Fruit fly (Drosophila melanogaster): ENCODE results near the gene CG9921.

Gene CG9921

dm6 chrX:16350062-16350461, 16.7 kb upstream of the CG9921 start, which contains the start of gene sl (continued):
- TF ChIP-seq gro (GFP tag; optimal IDR thresholded peaks at IDR 0.05) (peak; percentile 41), Pdp1 (GFP tag; optimal IDR thresholded peaks at IDR 0.05) (peak in 1 of 2 experiments; percentile 71), CG12071 (GFP tag; optimal IDR thresholded peaks at IDR 0.05) (no peak), pho (GFP tag; optimal IDR thresholded peaks at IDR 0.05) (no peak), CG9727 (GFP tag; optimal IDR thresholded peaks at IDR 0.05) (no peak), CG16815 (GFP tag; optimal IDR thresholded peaks at IDR 0.05) (no peak), CG10959 (GFP tag; IDR thresholded peaks at IDR 0.05) (no peak), Hr78 (GFP tag; optimal IDR thresholded peaks at IDR 0.05) (no peak), CG11504 (tag; optimal IDR thresholded peaks at IDR 0.05) (no peak), Dek (tag; optimal IDR thresholded peaks at IDR 0.05) (no peak), Rfx (GFP tag; IDR thresholded peaks at IDR 0.05) (peak; percentile 58), yki (optimal IDR thresholded peaks at IDR 0.05) (no peak), CG10565 (GFP tag; optimal IDR thresholded peaks at IDR 0.05) (no peak), CG7357 (GFP tag; IDR thresholded peaks at IDR 0.05) (peak; percentile 92), CG31365 (tag; optimal IDR thresholded peaks at IDR 0.05) (no peak), ems (GFP tag; optimal IDR thresholded peaks at IDR 0.05) (no peak), CG13424 (tag; optimal IDR thresholded peaks at IDR 0.05) (no peak), sr (GFP tag; IDR thresholded peaks at IDR 0.05) (no peak), CG17912 (GFP tag; optimal IDR thresholded peaks at IDR 0.05) (no peak), Bgb (GFP tag; IDR thresholded peaks at IDR 0.05; ENCODE audit: partially characterized antibody) (0 out of 2 replicates have a peak, but pooled peaks have one; percentile 36), CG17612 (GFP tag; IDR thresholded peaks at IDR 0.05) (no peak), CG1024 (GFP tag; IDR thresholded peaks at IDR 0.05) (peak; percentile 74), CG7556 (GFP tag; optimal IDR thresholded peaks at IDR 0.05) (no peak), disco-r (GFP tag; optimal IDR thresholded peaks at IDR 0.05) (no peak), jing (GFP tag; optimal IDR thresholded peaks at IDR 0.05) (no peak), Hmr (GFP tag; optimal IDR thresholded peaks at IDR 0.05) (no peak), MBD-R2 (GFP tag; IDR thresholded peaks at IDR 0.05) (peak; percentile 81), Spps (tag; optimal IDR thresholded peaks at IDR 0.05) (no peak), her (GFP tag; optimal IDR thresholded peaks at IDR 0.05) (no peak), vvl (GFP tag; IDR thresholded peaks at IDR 0.05) (0 out of 2 replicates have a peak, but pooled peaks have one; percentile 15), chif (GFP tag; optimal IDR thresholded peaks at IDR 0.05) (no peak), MESR4 (GFP tag; optimal IDR thresholded peaks at IDR 0.05) (peak; percentile 68), cas (GFP tag; IDR thresholded peaks at IDR 0.05) (no peak), ab (GFP tag; optimal IDR thresholded peaks at IDR 0.05) (no peak), CG5180 (GFP tag; optimal IDR thresholded peaks at IDR 0.05) (no peak), TFAM (GFP tag; optimal IDR thresholded peaks at IDR 0.05) (no peak), CG12744 (GFP tag; optimal IDR thresholded peaks at IDR 0.05) (no peak), CG30431 (GFP tag; optimal IDR thresholded peaks at IDR 0.05) (no peak), CG13287 (GFP tag; IDR thresholded peaks at IDR 0.05; ENCODE audit: partially characterized antibody) (peak; percentile 66), CG3995 (GFP tag; optimal IDR thresholded peaks at IDR 0.05) (no peak), CG8290 (GFP tag; optimal IDR thresholded peaks at IDR 0.05) (peak; percentile 4), CG8290 (tag; optimal IDR thresholded peaks at IDR 0.05) (no peak), esg (GFP tag; conservative IDR thresholded peaks at IDR 0.05) (no peak), dati (GFP tag; IDR thresholded peaks at IDR 0.05) (no peak), unc-4 (GFP tag; IDR thresholded peaks at IDR 0.05; ENCODE audit: partially characterized antibody) (peak; percentile 19; the same call in 1 of the 2 replicates), Blimp-1 (GFP tag; optimal IDR thresholded peaks at IDR 0.05) (no peak), Usf (GFP tag; optimal IDR thresholded peaks at IDR 0.05) (no peak), Asciz (GFP tag; optimal IDR thresholded peaks at IDR 0.05) (no peak), Optix (GFP tag; IDR thresholded peaks at IDR 0.05) (no peak), CG17361 (GFP tag; IDR thresholded peaks at IDR 0.05) (no peak), CG30020 (tag; optimal IDR thresholded peaks at IDR 0.05) (peak; percentile 94), CG32767 (GFP tag; IDR thresholded peaks at IDR 0.05) (no peak)
